Worm (Caenorhabditis elegans): ENCODE results near the gene sorf-1.

ce11 chrX:3400387-3400786, 21.3 kb upstream of the sorf-1 start:
- TF ChIP-seq med-1 (GFP tag; optimal IDR thresholded peaks at IDR 0.05; ENCODE audit: insufficient read depth) (no peak), ztf-23 (GFP tag; IDR thresholded peaks at IDR 0.05) (no peak), klf-2 (GFP tag; conservative IDR thresholded peaks at IDR 0.05) (no peak), ref-1 (GFP tag; conservative IDR thresholded peaks at IDR 0.05) (no peak), ztf-29 (GFP tag; IDR thresholded peaks at IDR 0.05) (no peak)
